Worm (Caenorhabditis elegans): ENCODE results near the gene clec-182.

DNA sequence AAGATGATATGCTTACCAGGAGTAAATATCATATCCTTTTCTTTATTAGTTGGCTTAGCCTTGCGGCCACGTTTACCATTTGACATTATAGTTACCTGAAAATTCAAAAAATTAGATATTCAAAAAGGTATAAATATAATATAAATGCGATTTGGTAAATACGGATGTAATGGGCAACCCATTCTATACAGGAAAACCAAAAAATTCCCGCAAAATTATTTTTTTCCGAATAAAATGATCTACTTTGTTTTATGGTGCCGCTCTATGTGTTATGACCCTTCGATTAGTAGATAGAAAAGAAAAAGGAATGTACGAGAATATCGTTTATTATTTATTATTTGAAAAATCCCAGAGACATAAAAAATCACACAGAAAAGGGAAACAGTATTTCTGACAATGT is 43.4 kb downstream of the clec-182 start, which contains the start of gene elli-1:
- TF ChIP-seq ceh-19 (GFP tag; optimal IDR thresholded peaks at IDR 0.05) (no peak), pqm-1 (tag; optimal IDR thresholded peaks at IDR 0.05) (no peak), C08G9.2 (tag; optimal IDR thresholded peaks at IDR 0.05) (no peak), hlh-13 (GFP tag; optimal IDR thresholded peaks at IDR 0.05) (no peak), ceh-45 (GFP tag; IDR thresholded peaks at IDR 0.05) (no peak), rnt-1 (tag; optimal IDR thresholded peaks at IDR 0.05) (no peak), pha-4 (tag; optimal IDR thresholded peaks at IDR 0.05) (no peak)
